Fruit fly (Drosophila melanogaster) whole organism, wandering third instar larva: ENCODE data around the gene CG14015.

ENCODE experiments used
- Abd-B ChIP-seq: fragments of >200 bp; optimal IDR thresholded peaks from 2 replicates; lab custom pipeline; 2017; ENCODE audit warnings: missing biosample characterization, missing genetic modification characterization
- Dfd ChIP-seq: fragments of >200 bp; optimal IDR thresholded peaks from 2 replicates; lab custom pipeline; 2017; ENCODE audit warnings: missing biosample characterization, missing genetic modification characterization
- Myc ChIP-seq: fragments of >200 bp; optimal IDR thresholded peaks from 2 replicates; lab custom pipeline; 2017
- N ChIP-seq: fragments of >200 bp; optimal IDR thresholded peaks from 2 replicates; lab custom pipeline; 2018; ENCODE audit warnings: missing biosample characterization, missing external identifiers, missing genetic modification characterization
- OdsH ChIP-seq: fragments of 200-800 bp; sonication (Bioruptor generic); optimal IDR thresholded peaks from 2 replicates; lab custom pipeline; 2016; ENCODE audit warnings: missing biosample characterization, mild to moderate bottlenecking, missing genetic modification characterization
- Rel ChIP-seq, 2 experiments: fragments of 200-800 bp; sonication (Bioruptor generic) in 1 of 2; optimal IDR thresholded peaks; 2 replicates in 1 of 2; 3 replicates in 1 of 2; lab custom pipeline; 2016 to 2019; ENCODE audit warnings: mild to moderate bottlenecking in 2 of 2, missing biosample characterization in 2 of 2, missing genetic modification characterization in 2 of 2, moderate library complexity in 1 of 2
- dmrt93B ChIP-seq: fragments of 200-800 bp; sonication (Bioruptor generic); optimal IDR thresholded peaks from 2 replicates; lab custom pipeline; 2018; ENCODE audit warnings: missing biosample characterization, mild to moderate bottlenecking, missing genetic modification characterization
- foxo ChIP-seq, 2 experiments: fragments of 200-800 bp; sonication (Bioruptor generic); optimal IDR thresholded peaks; 2 replicates in 1 of 2; 3 replicates in 1 of 2; lab custom pipeline; 2016 to 2017; ENCODE audit warnings: missing biosample characterization in 2 of 2, missing genetic modification characterization in 2 of 2
- fru ChIP-seq: fragments of 200-800 bp; sonication (Bioruptor generic); optimal IDR thresholded peaks from 3 replicates; lab custom pipeline; 2016; ENCODE audit warnings: missing biosample characterization, mild to moderate bottlenecking, missing genetic modification characterization
- h ChIP-seq: fragments of 200-800 bp; sonication (Bioruptor generic); optimal IDR thresholded peaks from 3 replicates; lab custom pipeline; 2016; ENCODE audit warnings: missing biosample characterization, mild to moderate bottlenecking, missing genetic modification characterization
- lola ChIP-seq: fragments of >200 bp; optimal IDR thresholded peaks from 2 replicates; lab custom pipeline; 2017; ENCODE audit warnings: missing biosample characterization, missing genetic modification characterization

DNA sequence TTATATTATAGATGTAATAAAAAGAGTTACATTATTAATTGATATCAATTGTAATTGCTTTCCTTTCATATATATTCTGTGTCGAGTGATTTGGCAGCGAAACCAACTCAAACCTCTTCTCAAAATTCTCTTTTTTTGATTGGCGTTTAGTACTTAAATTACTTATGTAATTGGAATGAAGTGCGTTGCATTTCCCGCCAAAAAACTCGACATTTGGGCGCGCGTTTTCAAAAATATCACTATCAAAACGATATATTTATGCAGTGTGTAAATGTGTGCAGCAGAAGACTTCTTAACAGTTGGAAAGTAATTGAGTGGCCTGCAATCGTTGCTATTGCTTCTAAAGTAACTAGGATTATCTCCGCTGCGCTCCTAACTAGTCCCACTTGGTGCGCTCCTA, 1.9 kb downstream of the CG14015 start:
- no peak for TF ChIP-seq h (GFP tag; lab: Kevin White, UChicago)
- no peak for TF ChIP-seq foxo (GFP tag; optimal IDR thresholded peaks at IDR 0.05; lab: Kevin White, UChicago)
- no peak for TF ChIP-seq OdsH (GFP tag; lab: Kevin White, UChicago)
- TF ChIP-seq lola: no peak
- no peak for TF ChIP-seq Dfd
- no peak for TF ChIP-seq N
- no peak for TF ChIP-seq fru (GFP tag; lab: Kevin White, UChicago)
- no peak for TF ChIP-seq Abd-B (GFP tag; lab: Kevin White, UChicago)
- no peak for TF ChIP-seq dmrt93B
- no peak for TF ChIP-seq Myc
- TF ChIP-seq Rel (GFP tag; optimal IDR thresholded peaks at IDR 0.05; lab: Kevin White, UChicago): no peak
- TF ChIP-seq Rel (tag; optimal IDR thresholded peaks at IDR 0.05; lab: Kevin White, UChicago): no peak
